Worm (Caenorhabditis elegans) whole organism, L1 larva: ENCODE data around the gene C55A6.6.

Experiments
- aha-1 ChIP-seq: fragments of 150-350 bp; optimal IDR thresholded peaks from 2 replicates; lab custom pipeline; 2014; ENCODE audit warnings: missing biosample characterization, missing genetic modification characterization
- alr-1 ChIP-seq: fragments of 200-800 bp; sonication (Bioruptor generic); optimal IDR thresholded peaks from 2 replicates; lab custom pipeline; 2018; ENCODE audit warnings: borderline replicate concordance, mild to moderate bottlenecking, missing genetic modification characterization, missing compliant biosample characterization
- ama-1 ChIP-seq: fragments of 150-350 bp; optimal IDR thresholded peaks from 2 replicates; lab custom pipeline; 2014
- ceh-8 ChIP-seq: fragments of 200-800 bp; sonication (Bioruptor generic); optimal IDR thresholded peaks from 2 replicates; lab custom pipeline; 2018; ENCODE audit warnings: mild to moderate bottlenecking, missing genetic modification characterization, moderate library complexity, missing compliant biosample characterization
- ceh-82 ChIP-seq, 3 experiments: fragments of 150-350 bp in 1 of 3; sonication (generic microtip) in 2 of 3; optimal IDR thresholded peaks; 2 replicates each; lab custom pipeline; 2014 to 2017; ENCODE audit warnings: missing biosample characterization in 3 of 3, missing genetic modification characterization in 3 of 3
- ceh-90 ChIP-seq: sonication (generic microtip); optimal IDR thresholded peaks from 2 replicates; lab custom pipeline; 2016; ENCODE audit warnings: missing genetic modification characterization, missing compliant biosample characterization
- dpl-1 ChIP-seq, 3 experiments: fragments of 150-350 bp in 2 of 3; sonication (generic microtip) in 1 of 3; optimal IDR thresholded peaks; 2 replicates each; lab custom pipeline; 2014 to 2017; ENCODE audit warnings: missing biosample characterization in 3 of 3, missing genetic modification characterization in 3 of 3, missing genetic modification reagents in 3 of 3
- dsc-1 ChIP-seq: sonication (generic microtip); optimal IDR thresholded peaks from 2 replicates; lab custom pipeline; 2016; ENCODE audit warnings: mild to moderate bottlenecking, missing genetic modification characterization, missing compliant biosample characterization
- efl-1 ChIP-seq, 4 experiments: fragments of 150-350 bp; optimal IDR thresholded peaks in 3 of 4; peaks in 1 of 4; 1 replicate in 1 of 4; 2 replicates in 3 of 4; lab custom pipeline; 2014; ENCODE audit warnings: missing biosample characterization in 2 of 4, missing genetic modification characterization in 2 of 4, missing genetic modification reagents in 2 of 4
- efl-3 ChIP-seq: fragments of 200-800 bp; sonication (Bioruptor generic); optimal IDR thresholded peaks from 2 replicates; lab custom pipeline; 2018; ENCODE audit warnings: mild to moderate bottlenecking, missing genetic modification characterization, missing compliant biosample characterization
- egl-27 ChIP-seq, 2 experiments: fragments of 150-350 bp in 1 of 2; sonication (generic microtip); optimal IDR thresholded peaks; 3 replicates each; lab custom pipeline; 2017 to 2018; ENCODE audit warnings: missing biosample characterization in 2 of 2, missing genetic modification characterization in 2 of 2, missing genetic modification reagents in 2 of 2
- elt-3 ChIP-seq, 6 experiments: fragments of 150-350 bp in 1 of 6; sonication (generic microtip); optimal IDR thresholded peaks; 2 replicates each; lab custom pipeline; 2017 to 2018; ENCODE audit warnings: missing biosample characterization in 6 of 6, missing genetic modification characterization in 6 of 6, inconsistent platforms in 1 of 6
- ets-5 ChIP-seq: fragments of 200-800 bp; sonication (Bioruptor generic); IDR thresholded peaks from 2 replicates; pipeline ENCODE4 v1.3.6; 2022; ENCODE audit warnings: missing genetic modification characterization, missing compliant biosample characterization
- fkh-10 ChIP-seq: sonication (generic microtip); optimal IDR thresholded peaks from 2 replicates; lab custom pipeline; 2017; ENCODE audit warnings: missing biosample characterization, missing genetic modification reagents, missing genetic modification characterization
- fkh-4 ChIP-seq: sonication (generic microtip); optimal IDR thresholded peaks from 2 replicates; lab custom pipeline; 2016; ENCODE audit warnings: missing compliant biosample characterization, missing genetic modification characterization, borderline replicate concordance
- fkh-8 ChIP-seq: sonication (generic microtip); optimal IDR thresholded peaks from 2 replicates; lab custom pipeline; 2016; ENCODE audit warnings: mild to moderate bottlenecking, missing genetic modification characterization, missing compliant biosample characterization
- grh-1 ChIP-seq: fragments of 200-800 bp; sonication (Bioruptor generic); IDR thresholded peaks from 2 replicates; pipeline ENCODE4 v1.3.6; 2022; ENCODE audit warnings: missing genetic modification reagents, missing genetic modification characterization, missing compliant biosample characterization
- hlh-17 ChIP-seq: fragments of 200-800 bp; sonication (Bioruptor generic); optimal IDR thresholded peaks from 2 replicates; lab custom pipeline; 2018; ENCODE audit warnings: missing genetic modification characterization, mild to moderate bottlenecking, missing compliant biosample characterization, moderate library complexity, borderline replicate concordance
- hlh-4 ChIP-seq: sonication (generic microtip); optimal IDR thresholded peaks from 2 replicates; lab custom pipeline; 2016; ENCODE audit warnings: mild to moderate bottlenecking, missing genetic modification characterization, missing compliant biosample characterization
- isw-1 ChIP-seq: fragments of 200-800 bp; sonication (Bioruptor generic); IDR thresholded peaks from 2 replicates; pipeline ENCODE4 v1.3.6; 2022; ENCODE audit warnings: missing genetic modification characterization, missing compliant biosample characterization
- lin-14 ChIP-seq: fragments of 200-800 bp; sonication (Bioruptor generic); optimal IDR thresholded peaks from 2 replicates; lab custom pipeline; 2018; ENCODE audit warnings: mild to moderate bottlenecking, missing genetic modification characterization, moderate library complexity, missing compliant biosample characterization
- lin-35 ChIP-seq, 2 experiments: fragments of 150-350 bp; optimal IDR thresholded peaks; 2 replicates each; lab custom pipeline; 2014; ENCODE audit warnings: missing biosample characterization in 2 of 2, missing genetic modification characterization in 2 of 2, missing genetic modification reagents in 2 of 2
- lin-39 ChIP-seq: fragments of 150-350 bp; optimal IDR thresholded peaks from 2 replicates; lab custom pipeline; 2014; ENCODE audit warnings: missing biosample characterization, missing genetic modification reagents, missing genetic modification characterization
- lsy-2 ChIP-seq, 2 experiments: fragments of 150-350 bp; optimal IDR thresholded peaks; 2 replicates each; lab custom pipeline; 2014; ENCODE audit warnings: missing biosample characterization in 2 of 2, missing genetic modification characterization in 2 of 2
- mab-9 ChIP-seq: fragments of 200-800 bp; sonication (Bioruptor generic); IDR thresholded peaks from 2 replicates; pipeline ENCODE4 v1.3.6; 2022; ENCODE audit warnings: missing genetic modification reagents, missing genetic modification characterization, missing compliant biosample characterization
- mdl-1 ChIP-seq, 2 experiments: fragments of 150-350 bp; optimal IDR thresholded peaks; 2 replicates each; lab custom pipeline; 2014 to 2017; ENCODE audit warnings: missing biosample characterization in 2 of 2, missing genetic modification characterization in 2 of 2, inconsistent platforms in 1 of 2
- mep-1 ChIP-seq: fragments of 150-350 bp; optimal IDR thresholded peaks from 2 replicates; lab custom pipeline; 2014; ENCODE audit warnings: missing biosample characterization, missing genetic modification characterization
- nhr-12 ChIP-seq: sonication (generic microtip); optimal IDR thresholded peaks from 2 replicates; lab custom pipeline; 2017; ENCODE audit warnings: missing biosample characterization, missing genetic modification characterization
- nhr-19 ChIP-seq: fragments of 200-800 bp; sonication (Bioruptor generic); conservative IDR thresholded peaks from 2 replicates; pipeline ENCODE4 v1.3.6; 2022; ENCODE audit warnings: missing genetic modification characterization, missing compliant biosample characterization
- nhr-237 ChIP-seq: fragments of 150-350 bp; optimal IDR thresholded peaks from 2 replicates; lab custom pipeline; 2014; ENCODE audit warnings: missing biosample characterization, missing genetic modification characterization
- nhr-28 ChIP-seq: fragments of 150-350 bp; optimal IDR thresholded peaks from 2 replicates; lab custom pipeline; 2014; ENCODE audit warnings: missing biosample characterization, missing genetic modification characterization
- nhr-77 ChIP-seq: fragments of 150-350 bp; optimal IDR thresholded peaks from 2 replicates; lab custom pipeline; 2014; ENCODE audit warnings: missing biosample characterization, missing genetic modification characterization
- nhr-85 ChIP-seq: sonication (generic microtip); peaks from one replicate; lab custom pipeline; 2016; ENCODE audit warnings: missing genetic modification characterization, inconsistent platforms, missing compliant biosample characterization
- pag-3 ChIP-seq: sonication (generic microtip); optimal IDR thresholded peaks from 2 replicates; lab custom pipeline; 2017; ENCODE audit warnings: missing genetic modification characterization, mild to moderate bottlenecking, missing compliant biosample characterization, antibody characterized with exemption, borderline replicate concordance; ENCODE audit not compliant: insufficient read depth
- pax-3 ChIP-seq: fragments of 200-800 bp; sonication (Bioruptor generic); optimal IDR thresholded peaks from 2 replicates; lab custom pipeline; 2018; ENCODE audit warnings: mild to moderate bottlenecking, missing genetic modification characterization, moderate library complexity, missing compliant biosample characterization
- pqm-1 ChIP-seq: sonication (generic microtip); optimal IDR thresholded peaks from 3 replicates; lab custom pipeline; 2017; ENCODE audit warnings: missing biosample characterization, missing genetic modification characterization
- rnt-1 ChIP-seq: sonication (generic microtip); optimal IDR thresholded peaks from 2 replicates; lab custom pipeline; 2016; ENCODE audit warnings: mild to moderate bottlenecking, missing genetic modification characterization, moderate library complexity, missing compliant biosample characterization
- skn-1 ChIP-seq: fragments of 150-350 bp; optimal IDR thresholded peaks from 2 replicates; lab custom pipeline; 2014; ENCODE audit warnings: missing biosample characterization, missing genetic modification characterization
- snpc-4 ChIP-seq: fragments of 150-350 bp; optimal IDR thresholded peaks from 2 replicates; lab custom pipeline; 2014; ENCODE audit warnings: missing biosample characterization, missing genetic modification characterization
- sox-4 ChIP-seq: sonication (generic microtip); optimal IDR thresholded peaks from 2 replicates; lab custom pipeline; 2016; ENCODE audit warnings: missing genetic modification characterization, missing compliant biosample characterization
- sup-37 ChIP-seq: fragments of 200-800 bp; sonication (Bioruptor generic); optimal IDR thresholded peaks from 2 replicates; lab custom pipeline; 2018; ENCODE audit warnings: mild to moderate bottlenecking, missing genetic modification characterization, missing compliant biosample characterization
- swsn-7 ChIP-seq: sonication (generic microtip); optimal IDR thresholded peaks from 2 replicates; lab custom pipeline; 2016; ENCODE audit warnings: missing genetic modification characterization, missing compliant biosample characterization
- unc-86 ChIP-seq: sonication (generic microtip); optimal IDR thresholded peaks from 2 replicates; lab custom pipeline; 2016; ENCODE audit warnings: missing genetic modification characterization, missing compliant biosample characterization
- xbp-1 ChIP-seq: sonication (generic microtip); optimal IDR thresholded peaks from 2 replicates; lab custom pipeline; 2016; ENCODE audit warnings: missing genetic modification characterization, missing compliant biosample characterization
- zag-1 ChIP-seq: fragments of 150-350 bp; optimal IDR thresholded peaks from 2 replicates; lab custom pipeline; 2014; ENCODE audit warnings: missing biosample characterization, missing genetic modification characterization
- zip-4 ChIP-seq: fragments of 200-800 bp; sonication (Bioruptor generic); optimal IDR thresholded peaks from 2 replicates; lab custom pipeline; 2018; ENCODE audit warnings: mild to moderate bottlenecking, missing genetic modification characterization, moderate library complexity, missing compliant biosample characterization
- ztf-11 ChIP-seq, 2 experiments: sonication (generic microtip); optimal IDR thresholded peaks; 2 replicates each; lab custom pipeline; 2016 to 2017; ENCODE audit warnings: missing genetic modification characterization in 2 of 2, missing biosample characterization in 1 of 2, missing compliant biosample characterization in 1 of 2
- ztf-4 ChIP-seq: fragments of 150-350 bp; optimal IDR thresholded peaks from 2 replicates; lab custom pipeline; 2014; ENCODE audit warnings: missing biosample characterization, missing genetic modification characterization

C55A6.6 gene

DNA sequence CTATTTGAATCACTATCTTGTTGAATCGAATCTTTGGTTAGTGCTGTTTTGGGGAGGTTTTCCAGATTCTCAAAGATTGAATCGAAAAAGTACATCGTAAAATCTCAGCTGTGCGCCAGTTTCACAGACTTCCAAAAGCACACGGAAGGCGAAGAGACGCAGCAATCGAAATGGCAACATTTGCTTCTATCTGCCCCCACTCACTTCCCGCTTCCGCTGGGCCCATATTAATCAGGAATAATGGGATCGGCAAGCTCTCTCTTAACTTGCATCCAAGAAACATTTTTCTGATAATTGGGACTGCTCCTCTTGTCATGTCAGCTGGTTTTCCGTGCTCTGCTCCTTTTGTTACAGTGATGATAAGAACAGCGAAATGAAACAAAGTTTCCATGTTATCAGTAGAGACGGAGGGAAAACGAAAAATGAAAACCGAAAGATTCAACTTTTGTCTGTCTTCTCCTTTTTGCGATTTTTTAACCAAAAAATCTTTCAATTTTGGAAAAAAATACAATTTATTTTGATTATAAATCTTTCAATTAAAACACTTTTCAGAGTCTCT lies 21.0 kb upstream of the C55A6.6 start (continued):
- peak; percentile 34 for TF ChIP-seq nhr-85 (tag; lab: Kevin White, UChicago)
- TF ChIP-seq rnt-1, result peak; percentile 67
- no peak for TF ChIP-seq unc-86 (tag; lab: Kevin White, UChicago)
- no peak for TF ChIP-seq elt-3 (tag; optimal IDR thresholded peaks at IDR 0.05; lab: Kevin White, UChicago)
- TF ChIP-seq dpl-1 (GFP tag; optimal IDR thresholded peaks at IDR 0.05; lab: Kevin White, UChicago), result no peak
- TF ChIP-seq fkh-4 (tag; lab: Kevin White, UChicago), result no peak
- TF ChIP-seq efl-3 (GFP tag; lab: Kevin White, UChicago), result no peak
- no peak for TF ChIP-seq nhr-77
- TF ChIP-seq fkh-10 (GFP tag; lab: Kevin White, UChicago), result no peak
- TF ChIP-seq ceh-8 (GFP tag; lab: Kevin White, UChicago), result no peak
- TF ChIP-seq nhr-28 (tag; lab: Kevin White, UChicago), result no peak
- peak in 1 of 2 experiments; percentile 38 for TF ChIP-seq lin-35 (GFP tag; optimal IDR thresholded peaks at IDR 0.05; lab: Kevin White, UChicago)

- TF ChIP-seq pag-3 (tag; lab: Kevin White, UChicago) (no peak), pax-3 (tag; lab: Kevin White, UChicago) (no peak), hlh-17 (GFP tag; lab: Kevin White, UChicago) (no peak), zag-1 (tag; lab: Kevin White, UChicago) (no peak), hlh-4 (tag; lab: Kevin White, UChicago) (no peak), aha-1 (tag; lab: Kevin White, UChicago) (no peak), alr-1 (no peak), lin-14 (GFP tag; lab: Kevin White, UChicago) (peak; percentile 72), nhr-12 (tag; lab: Kevin White, UChicago) (no peak), ceh-82 (tag; optimal IDR thresholded peaks at IDR 0.05; lab: Kevin White, UChicago) (no peak), ztf-4 (no peak), nhr-19 (GFP tag; lab: Robert Waterston, UW) (peak; percentile 14), swsn-7 (tag; lab: Kevin White, UChicago) (no peak), sox-4 (tag; lab: Kevin White, UChicago) (no peak), zip-4 (GFP tag; lab: Kevin White, UChicago) (no peak), fkh-8 (tag; lab: Kevin White, UChicago) (no peak), lin-35 (GFP tag; optimal IDR thresholded peaks at IDR 0.05; lab: Kevin White, UChicago) (peak in 1 of 2 experiments; percentile 71), egl-27 (tag; optimal IDR thresholded peaks at IDR 0.05; lab: Kevin White, UChicago) (no peak), ama-1 (lab: Kevin White, UChicago) (peak; percentile 65), grh-1 (GFP tag; lab: Robert Waterston, UW) (peak; percentile 10; the same call in 1 of the 2 replicates), ceh-90 (no peak), xbp-1 (tag; lab: Kevin White, UChicago) (no peak), mab-9 (no peak), ceh-8 (GFP tag; lab: Kevin White, UChicago) (no peak), skn-1 (tag; lab: Kevin White, UChicago) (no peak), isw-1 (GFP tag; lab: Robert Waterston, UW) (no peak), unc-86 (tag; lab: Kevin White, UChicago) (no peak), dsc-1 (tag; lab: Kevin White, UChicago) (no peak), mep-1 (tag; lab: Kevin White, UChicago) (peak; percentile 11), nhr-237 (tag; lab: Kevin White, UChicago) (no peak), snpc-4 (tag; lab: Kevin White, UChicago) (no peak), efl-1 (optimal IDR thresholded peaks at IDR 0.05; lab: Kevin White, UChicago) (no peak), efl-1 (GFP tag; optimal IDR thresholded peaks at IDR 0.05 in 1 of 2; lab: Kevin White, UChicago) (peak in 1 of 2 experiments; percentile 78), ztf-11 (tag; optimal IDR thresholded peaks at IDR 0.05; lab: Kevin White, UChicago) (no peak), efl-3 (GFP tag; lab: Kevin White, UChicago) (no peak), ets-5 (GFP tag; lab: Robert Waterston, UW) (no peak), lsy-2 (tag; optimal IDR thresholded peaks at IDR 0.05; lab: Kevin White, UChicago) (peak in 1 of 2 experiments; percentile 43), mdl-1 (tag; optimal IDR thresholded peaks at IDR 0.05; lab: Kevin White, UChicago) (peak in 1 of 2 experiments; percentile 60), pqm-1 (tag; lab: Kevin White, UChicago) (no peak), sup-37 (GFP tag; lab: Kevin White, UChicago) (no peak), lin-39 (tag; lab: Kevin White, UChicago) (no peak)
These were observed 20.1 kb upstream of the C55A6.6 start for ce11 chrV:11534495-11535189.
